Fruit fly (Drosophila melanogaster): ENCODE results near the gene CG31140.

DNA sequence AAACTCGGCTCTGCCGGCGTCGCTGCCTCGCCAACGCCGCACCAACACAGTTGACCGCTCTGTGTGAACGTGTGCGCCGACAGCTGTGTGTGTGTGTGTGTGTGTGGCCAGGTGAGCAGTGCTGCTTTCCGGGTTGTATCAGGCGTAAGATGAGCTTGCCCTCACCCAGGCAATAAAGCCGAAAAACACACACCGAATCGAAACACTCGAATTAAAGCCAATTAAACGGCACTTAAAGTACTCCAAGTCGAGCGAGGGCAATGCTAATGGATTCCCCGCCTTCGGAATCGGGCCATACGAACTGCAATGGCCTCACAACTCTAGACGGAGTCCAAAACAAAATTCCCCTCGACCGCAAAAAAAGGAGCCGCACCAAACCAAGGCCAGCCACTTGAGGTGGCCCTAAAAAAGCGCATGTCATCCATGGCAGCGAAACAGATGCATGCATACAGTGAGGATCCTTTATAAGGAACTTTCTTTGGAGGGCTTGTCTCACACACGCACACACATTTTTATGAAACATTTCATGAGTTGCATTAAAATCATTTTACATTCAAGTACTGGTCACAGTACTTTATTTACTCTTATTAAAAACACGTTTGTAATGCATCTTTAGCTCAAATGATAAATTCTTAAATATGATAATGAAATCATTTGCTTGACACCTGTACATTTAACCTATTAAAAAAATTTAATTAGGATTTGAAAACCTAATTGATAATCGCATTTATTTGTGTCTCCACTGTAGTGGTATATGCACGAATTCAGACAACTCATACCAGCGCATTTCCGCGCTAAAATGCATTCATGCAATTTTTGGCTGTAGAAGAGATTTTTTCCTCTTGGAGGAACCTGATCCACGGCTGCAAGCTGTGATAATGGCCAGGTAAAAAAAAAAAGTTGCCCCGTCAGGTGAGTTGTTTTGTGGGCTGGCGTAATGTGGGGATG is 14.2 kb upstream of the CG31140 start:
- TF ChIP-seq Abd-B (GFP tag; optimal IDR thresholded peaks at IDR 0.05) (no peak), CG14441 (GFP tag; IDR thresholded peaks at IDR 0.05) (no peak), pan (optimal IDR thresholded peaks at IDR 0.05) (no peak), pan (GFP tag; optimal IDR thresholded peaks at IDR 0.05 in 1 of 2, IDR thresholded peaks at IDR 0.05 in 1 of 2) (no peak), CG1832 (GFP tag; optimal IDR thresholded peaks at IDR 0.05) (no peak), Fer2 (tag; optimal IDR thresholded peaks at IDR 0.05) (no peak), ewg (GFP tag; optimal IDR thresholded peaks at IDR 0.05) (no peak), cwo (GFP tag; optimal IDR thresholded peaks at IDR 0.05) (no peak), dan (GFP tag; IDR thresholded peaks at IDR 0.05) (no peak), CG3995 (GFP tag; optimal IDR thresholded peaks at IDR 0.05) (no peak), CG6254 (GFP tag; optimal IDR thresholded peaks at IDR 0.05) (no peak), CG34224 (GFP tag; IDR thresholded peaks at IDR 0.05; ENCODE audit: partially characterized antibody) (no peak)

Measured in whole organism, embryonic.